Worm (Caenorhabditis elegans) whole organism, L3 larva: ENCODE measurements around the gene rmd-1.

Experiments used
- ceh-82 ChIP-seq: fragments of 150-350 bp; optimal IDR thresholded peaks from 2 replicates; lab custom pipeline; 2014; ENCODE audit warnings: missing biosample characterization, missing genetic modification characterization
- nfya-1 ChIP-seq: sonication (generic microtip); optimal IDR thresholded peaks from 2 replicates; lab custom pipeline; 2017; ENCODE audit warnings: missing genetic modification characterization, mild to moderate bottlenecking, missing compliant biosample characterization, antibody characterized with exemption, moderate library complexity; ENCODE audit not compliant: insufficient read depth
- pqm-1 ChIP-seq: fragments of 150-350 bp; optimal IDR thresholded peaks from 2 replicates; lab custom pipeline; 2017; ENCODE audit warnings: missing biosample characterization, missing genetic modification characterization, inconsistent platforms
- tbx-2 ChIP-seq: sonication (generic microtip); optimal IDR thresholded peaks from 2 replicates; lab custom pipeline; 2016; ENCODE audit warnings: mild to moderate bottlenecking, missing genetic modification characterization, missing compliant biosample characterization

DNA sequence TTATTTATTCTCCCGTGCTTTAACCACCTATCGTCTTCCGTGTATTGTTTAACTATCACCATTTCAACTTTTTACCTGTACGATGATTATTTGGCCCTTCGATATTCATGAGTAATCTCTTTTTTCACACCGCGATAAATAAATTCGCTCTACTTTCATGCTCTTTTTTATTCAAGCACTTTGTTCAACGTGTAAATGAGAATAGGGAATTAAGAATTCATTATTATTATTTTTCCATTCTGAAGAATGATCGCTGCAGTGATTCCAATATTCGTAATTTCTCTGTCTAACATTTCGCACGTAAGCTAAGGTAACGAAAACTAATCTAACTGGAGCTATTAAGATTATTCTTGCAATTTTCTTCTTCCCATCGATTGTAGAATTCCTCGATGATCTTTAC, 10.2 kb upstream of the rmd-1 start, which contains the start of gene T05G5.4:
- TF ChIP-seq ceh-82 (tag; lab: Kevin White, UChicago) (no peak), pqm-1 (tag; lab: Kevin White, UChicago) (no peak), nfya-1 (no peak), tbx-2 (no peak)
